Worm (Caenorhabditis elegans) whole organism, L1 larva: ENCODE data around the gene B0035.21.
"Not testable (repeated sequence)": the region's sequence is repeated elsewhere in the genome, so short reads cannot be mapped to it uniquely, and the experiment has no call there.

ENCODE experiments used
- C04F5.9 ChIP-seq: sonication (generic microtip); optimal IDR thresholded peaks from 2 replicates; lab custom pipeline; 2016; ENCODE audit warnings: missing genetic modification characterization, missing compliant biosample characterization
- C16A3.4 ChIP-seq: fragments of 150-350 bp; optimal IDR thresholded peaks from 2 replicates; lab custom pipeline; 2014; ENCODE audit warnings: missing biosample characterization, missing genetic modification characterization
- Y116A8C.19 ChIP-seq: sonication (generic microtip); optimal IDR thresholded peaks from 2 replicates; lab custom pipeline; 2016; ENCODE audit warnings: missing compliant biosample characterization, missing genetic modification characterization, borderline replicate concordance
- aly-2 ChIP-seq: fragments of 150-350 bp; optimal IDR thresholded peaks from 2 replicates; lab custom pipeline; 2014; ENCODE audit warnings: missing biosample characterization, missing genetic modification characterization
- blmp-1 ChIP-seq: fragments of 150-350 bp; optimal IDR thresholded peaks from 2 replicates; lab custom pipeline; 2014; ENCODE audit warnings: missing biosample characterization, missing genetic modification characterization
- ceh-90 ChIP-seq: sonication (generic microtip); optimal IDR thresholded peaks from 2 replicates; lab custom pipeline; 2016; ENCODE audit warnings: missing genetic modification characterization, missing compliant biosample characterization
- ces-1 ChIP-seq: fragments of 150-350 bp; optimal IDR thresholded peaks from 2 replicates; lab custom pipeline; 2014; ENCODE audit warnings: missing biosample characterization, missing genetic modification reagents, missing genetic modification characterization
- dpl-1 ChIP-seq, 3 experiments: fragments of 150-350 bp in 2 of 3; sonication (generic microtip) in 1 of 3; optimal IDR thresholded peaks; 2 replicates each; lab custom pipeline; 2014 to 2017; ENCODE audit warnings: missing biosample characterization in 3 of 3, missing genetic modification characterization in 3 of 3, missing genetic modification reagents in 3 of 3
- dsc-1 ChIP-seq: sonication (generic microtip); optimal IDR thresholded peaks from 2 replicates; lab custom pipeline; 2016; ENCODE audit warnings: mild to moderate bottlenecking, missing genetic modification characterization, missing compliant biosample characterization
- efl-1 ChIP-seq, 4 experiments: fragments of 150-350 bp; optimal IDR thresholded peaks in 3 of 4; peaks in 1 of 4; 1 replicate in 1 of 4; 2 replicates in 3 of 4; lab custom pipeline; 2014; ENCODE audit warnings: missing biosample characterization in 2 of 4, missing genetic modification characterization in 2 of 4, missing genetic modification reagents in 2 of 4
- efl-3 ChIP-seq: fragments of 200-800 bp; sonication (Bioruptor generic); optimal IDR thresholded peaks from 2 replicates; lab custom pipeline; 2018; ENCODE audit warnings: mild to moderate bottlenecking, missing genetic modification characterization, missing compliant biosample characterization
- ets-5 ChIP-seq: fragments of 200-800 bp; sonication (Bioruptor generic); IDR thresholded peaks from 2 replicates; pipeline ENCODE4 v1.3.6; 2022; ENCODE audit warnings: missing genetic modification characterization, missing compliant biosample characterization
- fkh-8 ChIP-seq: sonication (generic microtip); optimal IDR thresholded peaks from 2 replicates; lab custom pipeline; 2016; ENCODE audit warnings: mild to moderate bottlenecking, missing genetic modification characterization, missing compliant biosample characterization
- hlh-17 ChIP-seq: fragments of 200-800 bp; sonication (Bioruptor generic); optimal IDR thresholded peaks from 2 replicates; lab custom pipeline; 2018; ENCODE audit warnings: missing genetic modification characterization, mild to moderate bottlenecking, missing compliant biosample characterization, moderate library complexity, borderline replicate concordance
- irx-1 ChIP-seq: sonication (generic microtip); optimal IDR thresholded peaks from 2 replicates; lab custom pipeline; 2016; ENCODE audit warnings: missing genetic modification characterization, missing compliant biosample characterization
- lin-13 ChIP-seq: fragments of 150-350 bp; optimal IDR thresholded peaks from 2 replicates; lab custom pipeline; 2014; ENCODE audit warnings: missing biosample characterization, missing genetic modification reagents, missing genetic modification characterization
- lin-14 ChIP-seq: fragments of 200-800 bp; sonication (Bioruptor generic); optimal IDR thresholded peaks from 2 replicates; lab custom pipeline; 2018; ENCODE audit warnings: mild to moderate bottlenecking, missing genetic modification characterization, moderate library complexity, missing compliant biosample characterization
- lin-35 ChIP-seq, 2 experiments: fragments of 150-350 bp; optimal IDR thresholded peaks; 2 replicates each; lab custom pipeline; 2014; ENCODE audit warnings: missing biosample characterization in 2 of 2, missing genetic modification characterization in 2 of 2, missing genetic modification reagents in 2 of 2
- mef-2 ChIP-seq: fragments of 150-350 bp; optimal IDR thresholded peaks from 2 replicates; lab custom pipeline; 2014; ENCODE audit warnings: missing biosample characterization, missing genetic modification characterization
- nhr-11 ChIP-seq: fragments of 150-350 bp; optimal IDR thresholded peaks from 2 replicates; lab custom pipeline; 2014; ENCODE audit warnings: missing biosample characterization, missing genetic modification characterization
- nhr-19 ChIP-seq: fragments of 200-800 bp; sonication (Bioruptor generic); conservative IDR thresholded peaks from 2 replicates; pipeline ENCODE4 v1.3.6; 2022; ENCODE audit warnings: missing genetic modification characterization, missing compliant biosample characterization
- nhr-237 ChIP-seq: fragments of 150-350 bp; optimal IDR thresholded peaks from 2 replicates; lab custom pipeline; 2014; ENCODE audit warnings: missing biosample characterization, missing genetic modification characterization
- nhr-28 ChIP-seq: fragments of 150-350 bp; optimal IDR thresholded peaks from 2 replicates; lab custom pipeline; 2014; ENCODE audit warnings: missing biosample characterization, missing genetic modification characterization
- nhr-76 ChIP-seq: sonication (generic microtip); optimal IDR thresholded peaks from 2 replicates; lab custom pipeline; 2017; ENCODE audit warnings: missing biosample characterization, missing genetic modification characterization
- nhr-77 ChIP-seq: fragments of 150-350 bp; optimal IDR thresholded peaks from 2 replicates; lab custom pipeline; 2014; ENCODE audit warnings: missing biosample characterization, missing genetic modification characterization
- nhr-85 ChIP-seq: sonication (generic microtip); peaks from one replicate; lab custom pipeline; 2016; ENCODE audit warnings: missing genetic modification characterization, inconsistent platforms, missing compliant biosample characterization
- nhr-90 ChIP-seq: sonication (generic microtip); optimal IDR thresholded peaks from 2 replicates; lab custom pipeline; 2016; ENCODE audit warnings: mild to moderate bottlenecking, missing genetic modification characterization, missing compliant biosample characterization; ENCODE audit not compliant: poor library complexity
- pqm-1 ChIP-seq: sonication (generic microtip); optimal IDR thresholded peaks from 3 replicates; lab custom pipeline; 2017; ENCODE audit warnings: missing biosample characterization, missing genetic modification characterization
- skn-1 ChIP-seq: fragments of 150-350 bp; optimal IDR thresholded peaks from 2 replicates; lab custom pipeline; 2014; ENCODE audit warnings: missing biosample characterization, missing genetic modification characterization
- snu-23 ChIP-seq: sonication (generic microtip); optimal IDR thresholded peaks from 2 replicates; lab custom pipeline; 2016; ENCODE audit warnings: missing genetic modification characterization, missing compliant biosample characterization
- tbx-2 ChIP-seq: sonication (generic microtip); optimal IDR thresholded peaks from 2 replicates; lab custom pipeline; 2016; ENCODE audit warnings: missing genetic modification characterization, missing compliant biosample characterization
- tlp-1 ChIP-seq: fragments of 150-350 bp; optimal IDR thresholded peaks from 2 replicates; lab custom pipeline; 2014; ENCODE audit warnings: missing biosample characterization, missing genetic modification characterization
- unc-62 ChIP-seq: fragments of 150-350 bp; optimal IDR thresholded peaks from 2 replicates; lab custom pipeline; 2014; ENCODE audit warnings: missing biosample characterization, missing genetic modification reagents, missing genetic modification characterization
- unc-86 ChIP-seq: sonication (generic microtip); optimal IDR thresholded peaks from 2 replicates; lab custom pipeline; 2016; ENCODE audit warnings: missing genetic modification characterization, missing compliant biosample characterization
- unc-98 ChIP-seq: fragments of 200-800 bp; sonication (Bioruptor generic); IDR thresholded peaks from 2 replicates; pipeline ENCODE4 v1.3.6; 2022; ENCODE audit warnings: missing genetic modification characterization, missing compliant biosample characterization
- vab-15 ChIP-seq: sonication (generic microtip); optimal IDR thresholded peaks from 2 replicates; lab custom pipeline; 2017; ENCODE audit warnings: missing genotype, mild to moderate bottlenecking, missing genetic modification characterization, missing compliant biosample characterization
- zag-1 ChIP-seq: fragments of 150-350 bp; optimal IDR thresholded peaks from 2 replicates; lab custom pipeline; 2014; ENCODE audit warnings: missing biosample characterization, missing genetic modification characterization

Gene B0035.21

DNA sequence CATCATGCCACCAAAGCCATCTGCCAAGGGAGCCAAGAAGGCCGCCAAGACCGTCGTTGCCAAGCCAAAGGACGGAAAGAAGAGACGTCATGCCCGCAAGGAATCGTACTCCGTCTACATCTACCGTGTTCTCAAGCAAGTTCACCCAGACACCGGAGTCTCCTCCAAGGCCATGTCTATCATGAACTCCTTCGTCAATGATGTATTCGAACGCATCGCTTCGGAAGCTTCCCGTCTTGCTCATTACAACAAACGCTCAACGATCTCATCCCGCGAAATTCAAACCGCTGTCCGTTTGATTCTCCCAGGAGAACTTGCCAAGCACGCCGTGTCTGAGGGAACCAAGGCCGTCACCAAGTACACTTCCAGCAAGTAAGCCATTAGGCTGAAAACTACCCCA is 2.3 kb upstream of the B0035.21 start, which contains the start of gene his-48:
TSS of gene his-48 (plus strand) at position 5 of the 400 bp plus-strand sequence.
- not testable (repeated sequence) for TF ChIP-seq blmp-1; nhr-19 (GFP tag; lab: Robert Waterston, UW); mef-2 (tag; lab: Kevin White, UChicago)

- TF ChIP-seq unc-98 (no peak), tbx-2 (no peak), zag-1 (no peak), dsc-1 (tag; lab: Kevin White, UChicago) (no peak), vab-15 (tag; lab: Kevin White, UChicago) (no peak), aly-2 (no peak), mef-2 (tag; lab: Kevin White, UChicago) (no peak), nhr-90 (tag; lab: Kevin White, UChicago) (no peak), nhr-76 (tag; lab: Kevin White, UChicago) (no peak), lin-35 (GFP tag; optimal IDR thresholded peaks at IDR 0.05; lab: Kevin White, UChicago) (no peak), C04F5.9 (tag; lab: Kevin White, UChicago) (no peak), C16A3.4 (tag; lab: Kevin White, UChicago) (no peak), tlp-1 (tag; lab: Kevin White, UChicago) (no peak), pqm-1 (no peak), fkh-8 (tag; lab: Kevin White, UChicago) (no peak), Y116A8C.19 (tag; lab: Kevin White, UChicago) (no peak), blmp-1 (no peak), snu-23 (GFP tag; lab: Kevin White, UChicago) (no peak), nhr-77 (no peak)
Observed at ce11 chrIV:11329269-11329668, 2.2 kb downstream of the B0035.21 start, which contains the start of gene leo-1. Gene leo-1, minus strand, starts transcription at chrIV:11329369.

ce11 chrIV:11332751-11333150 is 5.7 kb downstream of the B0035.21 start, which contains the start of gene sart-3:
Gene sart-3, minus strand, starts transcription at chrIV:11332969.
- TF ChIP-seq efl-1 (optimal IDR thresholded peaks at IDR 0.05; lab: Kevin White, UChicago) (peak in 1 of 2 experiments; percentile 10), efl-1 (GFP tag; optimal IDR thresholded peaks at IDR 0.05 in 1 of 2; lab: Kevin White, UChicago) (peak in 1 of 2 experiments; percentile 5), ces-1 (GFP tag; lab: Kevin White, UChicago) (no peak), unc-62 (no peak), dpl-1 (GFP tag; optimal IDR thresholded peaks at IDR 0.05; lab: Kevin White, UChicago) (peak in 1 of 3 experiments; percentile 38), zag-1 (no peak), ceh-90 (tag; lab: Kevin White, UChicago) (no peak), skn-1 (tag; lab: Kevin White, UChicago) (peak; percentile 3), efl-3 (no peak), nhr-237 (tag; lab: Kevin White, UChicago) (no peak), nhr-28 (tag; lab: Kevin White, UChicago) (no peak), C04F5.9 (tag; lab: Kevin White, UChicago) (no peak), ets-5 (GFP tag; lab: Robert Waterston, UW) (no peak), nhr-77 (no peak), unc-86 (tag; lab: Kevin White, UChicago) (no peak), nhr-11 (no peak), lin-14 (no peak), lin-35 (GFP tag; optimal IDR thresholded peaks at IDR 0.05; lab: Kevin White, UChicago) (peak in 1 of 2 experiments; percentile 24)

DNA sequence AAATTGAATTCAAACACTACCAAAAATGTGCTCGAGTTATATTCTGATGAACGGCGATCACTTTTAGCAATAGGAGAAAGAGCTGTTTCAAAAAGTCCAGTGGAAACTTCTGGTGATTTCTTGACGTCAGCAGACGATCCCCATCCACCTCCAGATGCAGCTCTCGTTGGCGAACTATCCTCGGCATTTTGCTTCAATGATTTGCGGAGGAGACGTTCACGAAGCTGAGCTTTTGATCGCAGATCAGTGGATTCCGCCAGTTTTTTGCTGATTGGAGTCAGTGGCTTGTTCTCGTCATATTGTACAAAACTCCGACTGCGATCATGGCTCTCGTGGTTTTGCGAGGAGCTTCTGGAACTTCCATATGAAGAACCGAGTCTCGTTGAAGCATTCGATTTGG is 9.1 kb downstream of the B0035.21 start:
- TF ChIP-seq hlh-17 (GFP tag; lab: Kevin White, UChicago) (no peak), irx-1 (tag; lab: Kevin White, UChicago) (no peak), lin-13 (GFP tag; lab: Kevin White, UChicago) (no peak), nhr-28 (tag; lab: Kevin White, UChicago) (no peak), nhr-77 (no peak), unc-62 (no peak), nhr-85 (tag; lab: Kevin White, UChicago) (no peak)
- TF ChIP-seq, all 84 proteins: peak for 0
